Worm (Caenorhabditis elegans): ENCODE data around the gene F39C12.1.

DNA sequence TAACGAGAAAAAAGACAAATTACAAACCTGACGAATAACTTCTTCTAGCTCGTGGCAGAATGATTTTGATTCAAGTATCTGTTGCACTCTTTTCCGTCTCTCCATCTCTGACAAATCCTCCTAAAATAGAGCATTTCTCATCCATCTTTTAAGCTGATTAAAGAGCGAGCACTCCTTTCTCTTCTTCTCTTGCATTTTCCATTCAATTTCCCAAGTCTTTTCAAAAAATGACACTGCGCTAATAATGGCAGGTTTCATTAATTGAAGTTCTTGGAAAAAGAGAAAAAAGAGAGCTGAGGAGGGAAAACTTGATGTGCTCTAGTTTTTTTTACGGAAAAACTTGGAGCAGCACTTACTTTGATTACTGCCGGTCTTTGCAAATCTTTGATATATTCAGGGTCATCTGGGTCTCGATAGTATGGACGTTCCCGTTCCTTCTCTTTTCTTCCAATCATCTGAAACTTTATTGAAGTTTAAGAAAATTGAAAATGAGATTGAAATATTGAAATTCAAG is 6.6 kb upstream of the F39C12.1 start, which contains the start of gene add-1:
- TF ChIP-seq sdz-12 (GFP tag; optimal IDR thresholded peaks at IDR 0.05) = no peak
- no peak for TF ChIP-seq Y75B8A.6 (GFP tag; IDR thresholded peaks at IDR 0.05)

Measured in whole organism, L4 larva.